Worm (Caenorhabditis elegans): Measurements from ENCODE around the gene W03H9.1.

The W03H9.1 gene

DNA sequence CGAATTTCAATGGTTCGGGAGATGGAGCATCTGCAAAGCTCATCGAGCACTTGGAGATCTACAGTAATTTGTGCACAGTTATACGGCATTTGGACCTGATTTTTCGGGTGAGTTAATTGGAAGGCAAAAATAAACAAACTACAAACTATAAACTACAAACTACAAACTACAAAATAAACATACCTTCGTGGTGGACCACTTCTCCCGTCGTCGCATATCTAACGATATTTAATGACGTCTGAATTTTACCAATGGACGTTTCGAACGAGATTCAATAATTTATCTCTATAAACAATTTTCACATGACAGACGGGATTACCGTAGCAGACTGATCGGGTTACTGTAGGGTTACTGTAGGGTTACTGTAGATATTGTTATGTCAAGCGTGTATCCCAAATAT lies 43.8 kb downstream of the W03H9.1 start:
- TF ChIP-seq fkh-10 (GFP tag; optimal IDR thresholded peaks at IDR 0.05) = no peak
- TF ChIP-seq sox-2 (GFP tag; IDR thresholded peaks at IDR 0.05) = no peak
- TF ChIP-seq pax-1 (tag; optimal IDR thresholded peaks at IDR 0.05) = no peak
- no peak for TF ChIP-seq ceh-45 (GFP tag; IDR thresholded peaks at IDR 0.05)
- no peak for TF ChIP-seq odd-2 (tag; optimal IDR thresholded peaks at IDR 0.05)
- TF ChIP-seq ceh-24 (tag; optimal IDR thresholded peaks at IDR 0.05) = no peak
- TF ChIP-seq tbx-2 (tag; optimal IDR thresholded peaks at IDR 0.05) = no peak
- TF ChIP-seq hlh-13 (GFP tag; optimal IDR thresholded peaks at IDR 0.05) = no peak
- no peak for TF ChIP-seq nhr-11 (tag; optimal IDR thresholded peaks at IDR 0.05)
- no peak for TF ChIP-seq sdc-2 (tag; optimal IDR thresholded peaks at IDR 0.05)
- no peak for TF ChIP-seq pag-3 (tag; optimal IDR thresholded peaks at IDR 0.05; ENCODE audit: borderline replicate concordance)

ce11 chrII:14104470-14104869 lies 45.5 kb downstream of the W03H9.1 start, which contains the start of gene gur-4:
Gene gur-4 (plus strand): TSS chrII:14104770.
- TF ChIP-seq nhr-232 (tag; optimal IDR thresholded peaks at IDR 0.05) (no peak), T23F11.4 (GFP tag; optimal IDR thresholded peaks at IDR 0.05) (no peak), pha-4 (tag; optimal IDR thresholded peaks at IDR 0.05) (no peak), npax-4 (tag; optimal IDR thresholded peaks at IDR 0.05) (no peak), ref-2 (tag; optimal IDR thresholded peaks at IDR 0.05) (no peak), ceh-31 (tag; optimal IDR thresholded peaks at IDR 0.05) (no peak)

ce11 chrII:14102112-14102511 lies 47.8 kb downstream of the W03H9.1 start:
- TF ChIP-seq unc-42 (tag; optimal IDR thresholded peaks at IDR 0.05) (peak; percentile 1), dmd-4 (tag; optimal IDR thresholded peaks at IDR 0.05; ENCODE audit: borderline replicate concordance) (no peak), dve-1 (tag; optimal IDR thresholded peaks at IDR 0.05) (no peak), pha-2 (tag; optimal IDR thresholded peaks at IDR 0.05) (no peak), pqm-1 (tag; optimal IDR thresholded peaks at IDR 0.05) (no peak), pha-4 (tag; optimal IDR thresholded peaks at IDR 0.05) (no peak), ceh-2 (tag; optimal IDR thresholded peaks at IDR 0.05) (no peak), unc-3 (GFP tag; conservative IDR thresholded peaks at IDR 0.05) (no peak), unc-3 (tag; optimal IDR thresholded peaks at IDR 0.05) (no peak), ceh-48 (tag; optimal IDR thresholded peaks at IDR 0.05) (peak; percentile 72), rnt-1 (tag; optimal IDR thresholded peaks at IDR 0.05) (no peak), ets-4 (tag; optimal IDR thresholded peaks at IDR 0.05) (no peak)

ce11 chrII:14100963-14101362 lies 49.0 kb downstream of the W03H9.1 start, which contains the start of gene bkip-1:
Gene bkip-1 (plus strand): TSS chrII:14101263.
- TF ChIP-seq eyg-1 (tag; optimal IDR thresholded peaks at IDR 0.05) (no peak), elt-2 (tag; optimal IDR thresholded peaks at IDR 0.05) (no peak), dmd-4 (tag; optimal IDR thresholded peaks at IDR 0.05; ENCODE audit: borderline replicate concordance) (no peak), unc-86 (tag; optimal IDR thresholded peaks at IDR 0.05) (no peak), fkh-6 (tag; optimal IDR thresholded peaks at IDR 0.05) (no peak), ceh-22 (tag; optimal IDR thresholded peaks at IDR 0.05) (no peak), rnt-1 (tag; optimal IDR thresholded peaks at IDR 0.05) (no peak), C08G9.2 (tag; optimal IDR thresholded peaks at IDR 0.05) (no peak)

DNA sequence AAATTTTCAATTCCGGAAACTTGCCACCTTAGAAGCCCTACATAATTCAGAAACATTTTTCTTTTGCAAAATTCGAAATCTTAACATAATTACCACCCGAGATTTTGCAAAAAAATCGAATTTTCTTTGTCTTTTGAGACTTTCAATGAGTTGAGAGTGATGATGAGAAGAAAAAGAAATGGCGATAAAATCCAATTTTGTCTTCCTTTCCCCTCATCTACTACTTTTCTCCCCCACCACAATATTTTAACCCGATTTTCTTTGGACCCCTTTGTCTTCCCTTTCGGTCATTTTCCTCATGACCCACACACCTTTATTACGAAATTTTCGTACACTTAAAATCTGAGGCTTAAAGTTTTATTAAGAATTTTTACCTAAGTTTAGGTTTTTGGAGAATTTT lies 51.6 kb downstream of the W03H9.1 start:
- TF ChIP-seq unc-42 (tag; optimal IDR thresholded peaks at IDR 0.05) = peak; percentile 90
- no peak for TF ChIP-seq pax-1 (tag; optimal IDR thresholded peaks at IDR 0.05)

- TF ChIP-seq unc-3 (GFP tag; conservative IDR thresholded peaks at IDR 0.05) (no peak), unc-3 (tag; optimal IDR thresholded peaks at IDR 0.05) (no peak), pros-1 (tag; optimal IDR thresholded peaks at IDR 0.05) (no peak), fax-1 (tag; optimal IDR thresholded peaks at IDR 0.05) (no peak), npax-4 (tag; optimal IDR thresholded peaks at IDR 0.05) (no peak), ceh-18 (tag; optimal IDR thresholded peaks at IDR 0.05) (no peak), ref-2 (tag; optimal IDR thresholded peaks at IDR 0.05) (no peak), gmeb-2 (tag; optimal IDR thresholded peaks at IDR 0.05) (no peak), dve-1 (tag; optimal IDR thresholded peaks at IDR 0.05) (no peak)
These were observed 52.4 kb downstream of the W03H9.1 start, which contains the start of gene Y39G8C.2 for ce11 chrII:14097518-14097917. Gene Y39G8C.2 (minus strand): TSS chrII:14097618.
